Fruit fly (Drosophila melanogaster) whole organism, embryonic: ENCODE data around the gene Hsp67Ba.

Experiments used
- Bgb ChIP-seq: fragments of 200-800 bp; sonication (Bioruptor generic); IDR thresholded peaks from 2 replicates; pipeline ENCODE4 v1.3.6; 2022; ENCODE audit warnings: missing biosample characterization, missing genetic modification characterization; ENCODE audit not compliant: partially characterized antibody
- Blimp-1 ChIP-seq: fragments of 200-800 bp; sonication (Bioruptor generic); optimal IDR thresholded peaks from 3 replicates; lab custom pipeline; 2018; ENCODE audit warnings: missing biosample characterization, missing genetic modification characterization, mild to moderate bottlenecking, moderate library complexity, missing genetic modification reagents
- CG10462 ChIP-seq: fragments of 200-800 bp; sonication (Bioruptor generic); optimal IDR thresholded peaks from 2 replicates; lab custom pipeline; 2016; ENCODE audit warnings: missing biosample characterization, missing genetic modification characterization
- CG10543 ChIP-seq: fragments of 200-800 bp; sonication (Bioruptor generic); optimal IDR thresholded peaks from 3 replicates; lab custom pipeline; 2017; ENCODE audit warnings: missing biosample characterization, mild to moderate bottlenecking, missing genetic modification characterization, moderate library complexity
- CG15514 ChIP-seq: fragments of 200-800 bp; sonication (Bioruptor generic); optimal IDR thresholded peaks from 3 replicates; lab custom pipeline; 2017; ENCODE audit warnings: missing biosample characterization, missing genetic modification characterization, mild to moderate bottlenecking, moderate library complexity, missing genetic modification reagents
- CG16863 ChIP-seq: fragments of 200-800 bp; sonication (Bioruptor generic); optimal IDR thresholded peaks from 3 replicates; lab custom pipeline; 2016; ENCODE audit warnings: missing biosample characterization, missing genetic modification characterization
- CG1832 ChIP-seq: fragments of 200-800 bp; sonication (Bioruptor generic); optimal IDR thresholded peaks from 2 replicates; lab custom pipeline; 2017; ENCODE audit warnings: missing biosample characterization, mild to moderate bottlenecking, missing genetic modification characterization, inconsistent platforms
- CG31224 ChIP-seq: fragments of 200-800 bp; sonication (Bioruptor generic); IDR thresholded peaks from 2 replicates; pipeline ENCODE4 v1.3.6; 2022; ENCODE audit warnings: missing biosample characterization, missing genetic modification characterization
- CG3281 ChIP-seq: fragments of 200-800 bp; sonication (Bioruptor generic); optimal IDR thresholded peaks from 3 replicates; lab custom pipeline; 2017; ENCODE audit warnings: missing biosample characterization, mild to moderate bottlenecking, missing genetic modification characterization
- CG34224 ChIP-seq: fragments of 200-800 bp; sonication (Bioruptor generic); IDR thresholded peaks from 3 replicates; pipeline ENCODE4 v1.3.6; 2022; ENCODE audit warnings: missing biosample characterization, missing genetic modification characterization; ENCODE audit not compliant: partially characterized antibody
- CG7372 ChIP-seq: fragments of 200-800 bp; sonication (Bioruptor generic); IDR thresholded peaks from 2 replicates; pipeline ENCODE4 v1.3.6; 2022; ENCODE audit warnings: missing biosample characterization, missing genetic modification characterization
- CG9437 ChIP-seq: fragments of 200-800 bp; sonication (Bioruptor generic); optimal IDR thresholded peaks from 2 replicates; lab custom pipeline; 2018; ENCODE audit warnings: missing biosample characterization, mild to moderate bottlenecking, missing genetic modification characterization
- CG9876 ChIP-seq: fragments of 200-800 bp; sonication (Bioruptor generic); optimal IDR thresholded peaks from 2 replicates; lab custom pipeline; 2016; ENCODE audit warnings: missing biosample characterization, missing genetic modification characterization
- CG9932 ChIP-seq: fragments of 200-800 bp; sonication (Bioruptor generic); IDR thresholded peaks from 2 replicates; pipeline ENCODE4 v1.3.6; 2022; ENCODE audit warnings: missing biosample characterization, missing genetic modification characterization
- GATAe ChIP-seq: fragments of 200-800 bp; sonication (Bioruptor generic); conservative IDR thresholded peaks from 2 replicates; pipeline ENCODE4 v1.3.6; 2022; ENCODE audit warnings: missing biosample characterization, missing genetic modification characterization
- HLH3B ChIP-seq: fragments of 200-800 bp; sonication (Bioruptor generic); IDR thresholded peaks from 2 replicates; pipeline ENCODE4 v1.3.6; 2022; ENCODE audit warnings: missing biosample characterization, missing genetic modification characterization
- HLH4C ChIP-seq: fragments of 200-800 bp; sonication (Bioruptor generic); IDR thresholded peaks from 3 replicates; pipeline ENCODE4 v1.3.6; 2022; ENCODE audit warnings: missing biosample characterization, missing genetic modification characterization; ENCODE audit not compliant: partially characterized antibody
- HmgZ ChIP-seq: fragments of 200-800 bp; sonication (Bioruptor generic); optimal IDR thresholded peaks from 2 replicates; lab custom pipeline; 2018; ENCODE audit warnings: missing biosample characterization, mild to moderate bottlenecking, missing genetic modification characterization
- Jarid2 ChIP-seq: fragments of 200-800 bp; sonication (Bioruptor generic); optimal IDR thresholded peaks from 3 replicates; lab custom pipeline; 2017; ENCODE audit warnings: mild to moderate bottlenecking, missing biosample characterization, missing genetic modification reagents, missing genetic modification characterization
- Trl ChIP-seq, 3 experiments: fragments of >200 bp in 2 of 3; fragments of 200-800 bp in 1 of 3; sonication (Bioruptor generic) in 1 of 3; optimal IDR thresholded peaks; 2 replicates in 1 of 3; 3 replicates in 2 of 3; lab custom pipeline; 2016 to 2017; ENCODE audit warnings: missing biosample characterization in 1 of 3, missing genetic modification characterization in 1 of 3
- bbx ChIP-seq: fragments of 200-800 bp; sonication (Bioruptor generic); IDR thresholded peaks from 2 replicates; pipeline ENCODE4 v1.3.6; 2022; ENCODE audit warnings: missing biosample characterization, missing genetic modification characterization; ENCODE audit not compliant: partially characterized antibody
- caup ChIP-seq: fragments of 200-800 bp; sonication (Bioruptor generic); optimal IDR thresholded peaks from 3 replicates; lab custom pipeline; 2017; ENCODE audit warnings: missing biosample characterization, mild to moderate bottlenecking, missing genetic modification characterization, moderate library complexity; ENCODE audit not compliant: severe bottlenecking
- chinmo ChIP-seq: fragments of 200-800 bp; sonication (Bioruptor generic); IDR thresholded peaks from 4 replicates; pipeline ENCODE4 v1.3.6; 2022; ENCODE audit warnings: missing biosample characterization, missing genetic modification characterization; ENCODE audit not compliant: partially characterized antibody
- crol ChIP-seq: fragments of 200-800 bp; sonication (Bioruptor generic); IDR thresholded peaks from 2 replicates; pipeline ENCODE4 v1.3.6; 2022; ENCODE audit warnings: missing biosample characterization, missing genetic modification characterization
- cwo ChIP-seq: fragments of 200-800 bp; sonication (Bioruptor generic); optimal IDR thresholded peaks from 3 replicates; lab custom pipeline; 2017; ENCODE audit warnings: missing biosample characterization, missing genetic modification characterization, mild to moderate bottlenecking, moderate library complexity, missing genetic modification reagents
- en ChIP-seq: fragments of 200-800 bp; sonication (Bioruptor generic); optimal IDR thresholded peaks from 2 replicates; lab custom pipeline; 2016; ENCODE audit warnings: missing biosample characterization, missing genetic modification characterization
- kay ChIP-seq: fragments of 200-800 bp; sonication (Bioruptor generic); optimal IDR thresholded peaks from 2 replicates; lab custom pipeline; 2016; ENCODE audit warnings: missing biosample characterization, missing genetic modification characterization
- lab ChIP-seq: fragments of 200-800 bp; sonication (Bioruptor generic); optimal IDR thresholded peaks from 3 replicates; lab custom pipeline; 2017; ENCODE audit warnings: missing biosample characterization, missing genetic modification characterization, mild to moderate bottlenecking, moderate library complexity, missing genetic modification reagents
- mam ChIP-seq: fragments of 200-800 bp; sonication (Bioruptor generic); optimal IDR thresholded peaks from 3 replicates; lab custom pipeline; 2016; ENCODE audit warnings: missing biosample characterization, missing genetic modification characterization
- mirr ChIP-seq: fragments of 200-800 bp; sonication (Bioruptor generic); optimal IDR thresholded peaks from 3 replicates; lab custom pipeline; 2018; ENCODE audit warnings: missing biosample characterization, mild to moderate bottlenecking, missing genetic modification characterization
- nau ChIP-seq: fragments of 200-800 bp; sonication (Bioruptor generic); optimal IDR thresholded peaks from 3 replicates; lab custom pipeline; 2017; ENCODE audit warnings: missing biosample characterization, mild to moderate bottlenecking, missing genetic modification characterization, missing genetic modification reagents
- nom ChIP-seq: fragments of 200-800 bp; sonication (Bioruptor generic); optimal IDR thresholded peaks from 2 replicates; lab custom pipeline; 2017; ENCODE audit warnings: missing biosample characterization, missing genetic modification characterization, mild to moderate bottlenecking, moderate library complexity, missing genetic modification reagents
- pan ChIP-seq, 4 experiments: fragments of >200 bp in 3 of 4; fragments of 200-800 bp in 1 of 4; sonication (Bioruptor generic) in 1 of 4; optimal IDR thresholded peaks in 3 of 4; IDR thresholded peaks in 1 of 4; 2 replicates each; pipeline versions ENCODE4 v1.3.6 to Lab custom; 2017 to 2022; ENCODE audit warnings: missing biosample characterization in 2 of 4, missing genetic modification characterization in 2 of 4, mixed read lengths in 1 of 4
- sd ChIP-seq: fragments of 200-800 bp; sonication (Bioruptor generic); optimal IDR thresholded peaks from 3 replicates; lab custom pipeline; 2018; ENCODE audit warnings: missing biosample characterization, mild to moderate bottlenecking, missing genetic modification characterization, moderate library complexity
- slbo ChIP-seq: fragments of 200-800 bp; sonication (Bioruptor generic); IDR thresholded peaks from 2 replicates; pipeline ENCODE4 v1.3.6; 2022; ENCODE audit warnings: missing biosample characterization, missing genetic modification characterization
- sr ChIP-seq: fragments of 200-800 bp; sonication (Bioruptor generic); IDR thresholded peaks from 3 replicates; pipeline ENCODE4 v1.3.6; 2022; ENCODE audit warnings: missing biosample characterization, missing genetic modification characterization
- sug ChIP-seq: fragments of 200-800 bp; optimal IDR thresholded peaks from 2 replicates; lab custom pipeline; 2019; ENCODE audit warnings: missing biosample characterization, mild to moderate bottlenecking, missing genetic modification characterization, moderate library complexity
- tgo ChIP-seq: fragments of 200-800 bp; sonication (Bioruptor generic); IDR thresholded peaks from 3 replicates; pipeline ENCODE4 v1.3.6; 2022; ENCODE audit warnings: missing biosample characterization, missing genetic modification characterization
- wek ChIP-seq: fragments of 200-800 bp; sonication (Bioruptor generic); optimal IDR thresholded peaks from 3 replicates; lab custom pipeline; 2018; ENCODE audit warnings: missing biosample characterization, mild to moderate bottlenecking, missing genetic modification characterization, moderate library complexity

Gene Hsp67Ba

dm6 chr3L:9335711-9336110 lies 43.6 kb downstream of the Hsp67Ba start (continued):
- TF ChIP-seq CG10462 = no peak
- peak; percentile 12; the same call in 1 of the 3 replicates for TF ChIP-seq CG34224
- TF ChIP-seq cwo (GFP tag; lab: Kevin White, UChicago) = peak; percentile 1
- TF ChIP-seq mirr = peak; percentile 43
- 0 out of 2 replicates have a peak, but pooled peaks have one; percentile 32 for TF ChIP-seq bbx (GFP tag; lab: Robert Waterston, UW)
- TF ChIP-seq sd (tag; lab: Kevin White, UChicago) = peak; percentile 36
- TF ChIP-seq CG7372 = peak; percentile 52; the same call in 1 of the 2 replicates
- 0 out of 2 replicates have a peak, but pooled peaks have one; percentile 4 for TF ChIP-seq CG31224 (GFP tag; lab: Robert Waterston, UW)
- TF ChIP-seq GATAe (GFP tag; lab: Robert Waterston, UW) = peak; percentile 61; the same call in 1 of the 2 replicates
- TF ChIP-seq CG3281 = peak; percentile 9
- peak; percentile 69 for TF ChIP-seq kay
- TF ChIP-seq CG16863 = no peak
- TF ChIP-seq CG10543 (GFP tag; lab: Kevin White, UChicago) = peak; percentile 24
- peak; percentile 3 for TF ChIP-seq Jarid2 (GFP tag; lab: Kevin White, UChicago)
- no peak for TF ChIP-seq mam
- peak; percentile 63 for TF ChIP-seq nom (GFP tag; lab: Kevin White, UChicago)
- TF ChIP-seq CG1832 (GFP tag; lab: Kevin White, UChicago) = peak; percentile 40
- peak; percentile 98 for TF ChIP-seq crol
- TF ChIP-seq Blimp-1 (GFP tag; lab: Kevin White, UChicago) = peak; percentile 1
- TF ChIP-seq CG15514 (GFP tag; lab: Kevin White, UChicago) = peak; percentile 7
- peak; percentile 34 to 43 for TF ChIP-seq Trl (optimal IDR thresholded peaks at IDR 0.05; lab: Kevin White, UChicago)
- no peak for TF ChIP-seq Trl (GFP tag; optimal IDR thresholded peaks at IDR 0.05; lab: Kevin White, UChicago)
- TF ChIP-seq slbo (GFP tag; lab: Robert Waterston, UW) = peak; percentile 50
- TF ChIP-seq tgo (GFP tag; lab: Robert Waterston, UW) = peak; percentile 41; the same call in 1 of the 3 replicates
- TF ChIP-seq HLH4C (GFP tag; lab: Robert Waterston, UW) = peak; percentile 33; the same call in 2 of the 3 replicates
- peak; percentile 62; the same call in 2 of the 3 replicates for TF ChIP-seq sr (GFP tag; lab: Robert Waterston, UW)
- TF ChIP-seq CG9932 (GFP tag; lab: Robert Waterston, UW) = peak; percentile 31; the same call in 1 of the 2 replicates
- TF ChIP-seq CG9437 (GFP tag; lab: Kevin White, UChicago) = peak; percentile 47
- TF ChIP-seq en = no peak
- peak; percentile 88 for TF ChIP-seq chinmo (GFP tag; lab: Robert Waterston, UW)
- TF ChIP-seq HmgZ (tag; lab: Kevin White, UChicago) = peak; percentile 14
- TF ChIP-seq CG9876 (GFP tag; lab: Kevin White, UChicago) = no peak
- no peak for TF ChIP-seq pan (optimal IDR thresholded peaks at IDR 0.05; lab: Kevin White, UChicago)
- TF ChIP-seq pan (GFP tag; optimal IDR thresholded peaks at IDR 0.05 in 1 of 2, IDR thresholded peaks at IDR 0.05 in 1 of 2) = peak in 1 of 2 experiments; percentile 52
- peak; percentile 64 for TF ChIP-seq lab (GFP tag; lab: Kevin White, UChicago)
- TF ChIP-seq sug (tag; lab: Kevin White, UChicago) = peak; percentile 65
- TF ChIP-seq caup = peak; percentile 10
- TF ChIP-seq nau (GFP tag; lab: Kevin White, UChicago) = peak; percentile 29
- TF ChIP-seq wek (GFP tag; lab: Kevin White, UChicago) = no peak
- TF ChIP-seq HLH3B (GFP tag; lab: Robert Waterston, UW) = 0 out of 2 replicates have a peak, but pooled peaks have one; percentile 37
- TF ChIP-seq Bgb (GFP tag; lab: Robert Waterston, UW) = peak; percentile 6; the same call in 1 of the 2 replicates
